Worm (Caenorhabditis elegans): ENCODE results near the gene vpat-1.

Gene vpat-1

ce11 chrX:1072152-1072551 is 26.1 kb upstream of the vpat-1 start, which contains the start of gene lim-6:
lim-6 (plus strand) TSS chrX:1072452.
- TF ChIP-seq unc-62 (GFP tag; optimal IDR thresholded peaks at IDR 0.05) (no peak), lin-13 (tag; optimal IDR thresholded peaks at IDR 0.05) (no peak)

ce11 chrX:1068986-1069385 is 23.0 kb upstream of the vpat-1 start, which contains the start of gene mksr-1:
mksr-1 (minus strand) TSS chrX:1069129.
- no peak for TF ChIP-seq ceh-39 (tag; optimal IDR thresholded peaks at IDR 0.05)
- TF ChIP-seq lin-32 (GFP tag; optimal IDR thresholded peaks at IDR 0.05): peak; percentile 76
- TF ChIP-seq ceh-43 (GFP tag; optimal IDR thresholded peaks at IDR 0.05): no peak
- TF ChIP-seq zip-8 (tag; optimal IDR thresholded peaks at IDR 0.05): no peak
- TF ChIP-seq lin-13 (tag; optimal IDR thresholded peaks at IDR 0.05): no peak
- TF ChIP-seq elt-3 (tag; optimal IDR thresholded peaks at IDR 0.05): no peak
- peak; percentile 13 for TF ChIP-seq cnd-1 (tag; optimal IDR thresholded peaks at IDR 0.05)
- TF ChIP-seq M03D4.4 (tag; optimal IDR thresholded peaks at IDR 0.05): no peak
- no peak for TF ChIP-seq sem-2 (GFP tag; optimal IDR thresholded peaks at IDR 0.05)

- TF ChIP-seq mls-2 (tag; optimal IDR thresholded peaks at IDR 0.05) (peak; percentile 23), ham-2 (GFP tag; optimal IDR thresholded peaks at IDR 0.05) (no peak), tbx-8 (GFP tag; optimal IDR thresholded peaks at IDR 0.05) (no peak), hlh-1 (tag; optimal IDR thresholded peaks at IDR 0.05) (peak; percentile 36), ceh-39 (tag; optimal IDR thresholded peaks at IDR 0.05) (no peak), nhr-2 (tag; optimal IDR thresholded peaks at IDR 0.05) (no peak), lin-13 (tag; optimal IDR thresholded peaks at IDR 0.05) (no peak), ces-1 (GFP tag; optimal IDR thresholded peaks at IDR 0.05) (peak; percentile 62), elt-3 (tag; optimal IDR thresholded peaks at IDR 0.05) (no peak), lin-32 (GFP tag; optimal IDR thresholded peaks at IDR 0.05) (no peak), nhr-76 (tag; optimal IDR thresholded peaks at IDR 0.05) (no peak), lsy-2 (tag; optimal IDR thresholded peaks at IDR 0.05) (peak; percentile 0), ztf-11 (tag; optimal IDR thresholded peaks at IDR 0.05) (no peak), cnd-1 (tag; optimal IDR thresholded peaks at IDR 0.05) (no peak), unc-62 (GFP tag; optimal IDR thresholded peaks at IDR 0.05) (peak; percentile 34), nhr-28 (tag; optimal IDR thresholded peaks at IDR 0.05) (no peak), ceh-83 (GFP tag; optimal IDR thresholded peaks at IDR 0.05) (no peak), unc-120 (tag; optimal IDR thresholded peaks at IDR 0.05; ENCODE audit: poor library complexity, severe bottlenecking) (peak; percentile 70), bed-3 (GFP tag; optimal IDR thresholded peaks at IDR 0.05) (no peak), nhr-237 (tag; optimal IDR thresholded peaks at IDR 0.05) (no peak), M03D4.4 (tag; optimal IDR thresholded peaks at IDR 0.05) (no peak), ceh-43 (GFP tag; optimal IDR thresholded peaks at IDR 0.05) (no peak), nhr-12 (tag; optimal IDR thresholded peaks at IDR 0.05) (no peak), mab-5 (tag; optimal IDR thresholded peaks at IDR 0.05) (no peak), snpc-4 (tag; optimal IDR thresholded peaks at IDR 0.05) (no peak), pha-4 (tag; optimal IDR thresholded peaks at IDR 0.05) (no peak), blmp-1 (tag; optimal IDR thresholded peaks at IDR 0.05) (no peak), unc-39 (tag; optimal IDR thresholded peaks at IDR 0.05) (no peak), drap-1 (GFP tag; optimal IDR thresholded peaks at IDR 0.05) (peak; percentile 31), zip-8 (tag; optimal IDR thresholded peaks at IDR 0.05) (no peak), elt-1 (tag; optimal IDR thresholded peaks at IDR 0.05; ENCODE audit: borderline replicate concordance, insufficient read depth) (no peak), flh-1 (GFP tag; optimal IDR thresholded peaks at IDR 0.05) (no peak), mep-1 (tag; optimal IDR thresholded peaks at IDR 0.05) (no peak), sem-2 (GFP tag; optimal IDR thresholded peaks at IDR 0.05) (no peak), sptf-1 (tag; optimal IDR thresholded peaks at IDR 0.05) (peak; percentile 54)
Measured at ce11 chrX:1064064-1064463, 18.1 kb upstream of the vpat-1 start.

- TF ChIP-seq tbx-8 (GFP tag; optimal IDR thresholded peaks at IDR 0.05) (no peak), snpc-4 (tag; optimal IDR thresholded peaks at IDR 0.05) (no peak), zip-8 (tag; optimal IDR thresholded peaks at IDR 0.05) (no peak), drap-1 (GFP tag; optimal IDR thresholded peaks at IDR 0.05) (no peak), elt-1 (tag; optimal IDR thresholded peaks at IDR 0.05; ENCODE audit: borderline replicate concordance, insufficient read depth) (no peak), unc-39 (tag; optimal IDR thresholded peaks at IDR 0.05) (no peak), hlh-1 (tag; optimal IDR thresholded peaks at IDR 0.05) (no peak), lsy-2 (tag; optimal IDR thresholded peaks at IDR 0.05) (no peak), nhr-28 (tag; optimal IDR thresholded peaks at IDR 0.05) (no peak), elt-3 (tag; optimal IDR thresholded peaks at IDR 0.05) (no peak), mep-1 (tag; optimal IDR thresholded peaks at IDR 0.05) (peak; percentile 7), ztf-11 (tag; optimal IDR thresholded peaks at IDR 0.05) (no peak), pha-4 (tag; optimal IDR thresholded peaks at IDR 0.05) (no peak), bed-3 (GFP tag; optimal IDR thresholded peaks at IDR 0.05) (no peak), flh-1 (GFP tag; optimal IDR thresholded peaks at IDR 0.05) (no peak), lin-13 (tag; optimal IDR thresholded peaks at IDR 0.05) (no peak), nhr-237 (tag; optimal IDR thresholded peaks at IDR 0.05) (no peak), ces-1 (GFP tag; optimal IDR thresholded peaks at IDR 0.05) (peak; percentile 95), sptf-1 (tag; optimal IDR thresholded peaks at IDR 0.05) (no peak), ceh-83 (GFP tag; optimal IDR thresholded peaks at IDR 0.05) (no peak), cnd-1 (tag; optimal IDR thresholded peaks at IDR 0.05) (no peak), ham-2 (GFP tag; optimal IDR thresholded peaks at IDR 0.05) (no peak), unc-120 (tag; optimal IDR thresholded peaks at IDR 0.05; ENCODE audit: poor library complexity, severe bottlenecking) (peak; percentile 11), blmp-1 (tag; optimal IDR thresholded peaks at IDR 0.05) (no peak)
Measured at ce11 chrX:1062403-1063073, 16.5 kb upstream of the vpat-1 start, which contains the start of gene unc-1. unc-1 (minus strand) TSS chrX:1062453.

Measured in whole organism, mixed stage, embryonic.